Worm (Caenorhabditis elegans) whole organism, L1 larva: ENCODE measurements around the gene C27A7.8.

Experiments used
- lir-3 ChIP-seq: sonication (generic microtip); optimal IDR thresholded peaks from 2 replicates; lab custom pipeline; 2016; ENCODE audit warnings: mild to moderate bottlenecking, missing genetic modification characterization, moderate library complexity, missing compliant biosample characterization; ENCODE audit not compliant: poor library complexity
- mdl-1 ChIP-seq, 2 experiments: fragments of 150-350 bp; optimal IDR thresholded peaks; 2 replicates each; lab custom pipeline; 2014 to 2017; ENCODE audit warnings: missing biosample characterization in 2 of 2, missing genetic modification characterization in 2 of 2, inconsistent platforms in 1 of 2
- nhr-12 ChIP-seq: sonication (generic microtip); optimal IDR thresholded peaks from 2 replicates; lab custom pipeline; 2017; ENCODE audit warnings: missing biosample characterization, missing genetic modification characterization
- nhr-20 ChIP-seq: sonication (generic microtip); optimal IDR thresholded peaks from 2 replicates; lab custom pipeline; 2016; ENCODE audit warnings: mild to moderate bottlenecking, missing genetic modification characterization, missing compliant biosample characterization
- nhr-28 ChIP-seq: fragments of 150-350 bp; optimal IDR thresholded peaks from 2 replicates; lab custom pipeline; 2014; ENCODE audit warnings: missing biosample characterization, missing genetic modification characterization
- sptf-1 ChIP-seq: fragments of 150-350 bp; optimal IDR thresholded peaks from 2 replicates; lab custom pipeline; 2014; ENCODE audit warnings: missing biosample characterization, missing genetic modification characterization
- unc-130 ChIP-seq: fragments of 150-350 bp; optimal IDR thresholded peaks from 2 replicates; lab custom pipeline; 2017; ENCODE audit warnings: missing biosample characterization, missing genetic modification characterization, inconsistent platforms

- TF ChIP-seq sptf-1 (tag; lab: Kevin White, UChicago) (no peak), unc-130 (tag; lab: Kevin White, UChicago) (no peak), mdl-1 (tag; optimal IDR thresholded peaks at IDR 0.05; lab: Kevin White, UChicago) (no peak), nhr-28 (tag; lab: Kevin White, UChicago) (no peak), nhr-12 (no peak), nhr-20 (tag; lab: Kevin White, UChicago) (no peak), lir-3 (no peak)
These were observed 1.6 kb downstream of the C27A7.8 start, which contains the start of gene C27A7.9 for ce11 chrV:12154554-12154953.
